Fruit fly (Drosophila melanogaster) whole organism: Measurements from ENCODE around the gene CG9426.

ENCODE experiments used
- Dll ChIP-seq: fragments of >200 bp; optimal IDR thresholded peaks from 2 replicates; lab custom pipeline; 2017
- EcR ChIP-seq, 2 experiments: fragments of >200 bp; optimal IDR thresholded peaks; 2 replicates each; lab custom pipeline; 2017; ENCODE audit warnings: missing biosample characterization in 2 of 2, missing genetic modification characterization in 2 of 2, missing genetic modification reagents in 2 of 2
- pan ChIP-seq: fragments of >200 bp; optimal IDR thresholded peaks from 2 replicates; lab custom pipeline; 2017
- psq ChIP-seq: fragments of >200 bp; optimal IDR thresholded peaks from 2 replicates; lab custom pipeline; 2017
- usp ChIP-seq: fragments of >200 bp; optimal IDR thresholded peaks from 2 replicates; lab custom pipeline; 2017; ENCODE audit warnings: missing biosample characterization, missing genetic modification characterization, mixed read lengths

DNA sequence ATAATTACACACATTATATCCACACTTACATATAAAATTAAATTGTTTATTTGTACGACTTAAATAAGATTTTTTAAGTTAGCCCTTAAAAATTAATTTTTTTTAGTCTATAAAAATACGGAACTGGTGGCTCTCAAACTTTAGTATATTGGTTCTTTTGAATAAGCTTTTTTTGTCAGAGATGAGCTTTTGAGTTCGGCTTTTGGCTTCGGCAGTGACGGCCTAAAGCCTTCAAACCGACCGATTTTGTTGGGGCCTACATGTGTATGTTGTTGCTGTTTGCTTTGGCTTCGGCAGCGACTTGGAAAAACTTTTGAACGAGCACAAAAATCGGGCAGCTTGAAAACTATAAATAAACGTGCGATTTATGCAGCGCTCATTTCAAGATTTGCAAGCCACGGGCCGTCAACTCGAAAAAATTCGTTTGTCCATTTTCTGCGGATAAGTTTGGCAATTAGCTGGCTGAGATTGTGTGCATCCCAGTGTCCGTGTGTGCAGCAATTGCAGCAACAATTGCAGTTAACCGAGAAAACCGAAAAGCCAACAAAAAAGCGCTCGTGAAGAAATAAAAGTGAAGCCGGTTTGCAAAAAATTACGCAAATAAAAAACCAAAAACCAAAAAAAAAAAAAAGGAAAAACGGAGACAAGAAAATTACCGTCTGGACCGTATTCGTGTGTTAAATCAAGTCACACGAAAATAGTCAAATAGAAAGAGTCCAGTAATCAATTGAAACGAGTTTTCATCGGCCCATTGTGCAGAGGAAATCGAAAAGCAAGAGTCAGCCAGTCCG, 26.3 kb upstream of the CG9426 start, which contains the start of gene CG16820:
- TF ChIP-seq psq (lab: Kevin White, UChicago) (no peak), usp (GFP tag; lab: Kevin White, UChicago) (no peak), Dll (lab: Kevin White, UChicago) (no peak), pan (lab: Kevin White, UChicago) (no peak), EcR (GFP tag; optimal IDR thresholded peaks at IDR 0.05; lab: Kevin White, UChicago) (no peak)
